Fruit fly (Drosophila melanogaster): ENCODE results near the gene CG42233.

DNA sequence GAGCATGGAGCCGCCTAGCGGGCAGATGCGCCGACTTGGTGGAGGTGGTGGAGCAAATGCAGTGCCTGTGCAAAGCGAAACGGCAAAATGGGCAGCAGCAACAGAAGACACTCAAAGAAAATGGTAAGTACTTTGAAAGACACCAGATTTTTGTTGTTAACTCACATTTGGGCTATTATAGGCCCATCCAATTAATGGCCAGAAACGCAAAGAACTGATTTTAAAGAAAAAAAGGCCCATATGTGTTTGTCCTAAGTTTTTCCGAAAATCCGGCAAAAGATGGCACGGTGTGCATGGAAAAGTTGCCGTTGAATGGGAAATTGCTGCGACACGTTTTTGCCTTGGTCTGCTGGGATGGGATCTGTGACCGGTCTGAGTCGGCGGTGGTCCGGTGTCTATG, 36.9 kb downstream of the CG42233 start:
- no peak for TF ChIP-seq Myc (optimal IDR thresholded peaks at IDR 0.05)
- no peak for TF ChIP-seq h (optimal IDR thresholded peaks at IDR 0.05)

Measured in Kc167 (cell line).